Worm (Caenorhabditis elegans) whole organism, young adult: Measurements from ENCODE around the gene B0212.3.

Source experiments
- F57A8.1 ChIP-seq: fragments of 200-800 bp; sonication (Bioruptor generic); optimal IDR thresholded peaks from 2 replicates; lab custom pipeline; 2018; ENCODE audit warnings: mild to moderate bottlenecking, missing genetic modification characterization, moderate library complexity, missing compliant biosample characterization
- ama-1 ChIP-seq, 3 experiments: fragments of 150-350 bp in 1 of 3; sonication (generic microtip) in 2 of 3; optimal IDR thresholded peaks; 2 replicates each; lab custom pipeline; 2014 to 2018; ENCODE audit warnings: missing biosample characterization in 2 of 3, missing genetic modification characterization in 2 of 3, missing genetic modification reagents in 2 of 3
- cebp-1 ChIP-seq, 2 experiments: fragments of 200-800 bp in 1 of 2; sonication (Bioruptor generic) in 1 of 2; sonication (generic microtip) in 1 of 2; IDR thresholded peaks in 1 of 2; optimal IDR thresholded peaks in 1 of 2; 2 replicates each; pipeline versions ENCODE4 v1.3.6 to Lab custom; 2017 to 2022; ENCODE audit warnings: missing compliant biosample characterization in 2 of 2, missing genetic modification characterization in 2 of 2, mild to moderate bottlenecking in 1 of 2, missing genetic modification reagents in 1 of 2, moderate library complexity in 1 of 2
- ceh-91 ChIP-seq: fragments of 200-800 bp; sonication (Bioruptor generic); IDR thresholded peaks from 2 replicates; pipeline ENCODE4 v1.3.6; 2022; ENCODE audit warnings: missing genetic modification reagents, missing genetic modification characterization, missing compliant biosample characterization
- egl-44 ChIP-seq: fragments of 200-800 bp; sonication (Bioruptor generic); IDR thresholded peaks from 2 replicates; pipeline ENCODE4 v1.3.6; 2022; ENCODE audit warnings: missing genetic modification reagents, missing genetic modification characterization, missing compliant biosample characterization
- hlh-12 ChIP-seq: sonication (generic microtip); optimal IDR thresholded peaks from 2 replicates; lab custom pipeline; 2016; ENCODE audit warnings: missing genetic modification characterization, missing compliant biosample characterization
- lin-35 ChIP-seq, 3 experiments: fragments of 150-350 bp in 2 of 3; sonication (generic microtip) in 1 of 3; optimal IDR thresholded peaks; 2 replicates each; lab custom pipeline; 2014 to 2018; ENCODE audit warnings: missing biosample characterization in 3 of 3, missing genetic modification characterization in 3 of 3, missing genetic modification reagents in 3 of 3
- lir-1 ChIP-seq: fragments of 200-800 bp; sonication (Bioruptor generic); conservative IDR thresholded peaks from 2 replicates; pipeline ENCODE4 v1.3.6; 2022; ENCODE audit warnings: missing genetic modification reagents, missing genetic modification characterization, missing compliant biosample characterization
- mel-28 ChIP-seq: sonication (generic microtip); optimal IDR thresholded peaks from 2 replicates; lab custom pipeline; 2016; ENCODE audit warnings: borderline replicate concordance, mild to moderate bottlenecking, missing genetic modification characterization, missing compliant biosample characterization
- mes-4 ChIP-seq: sonication (generic microtip); optimal IDR thresholded peaks from 2 replicates; lab custom pipeline; 2016; ENCODE audit warnings: missing genotype, missing genetic modification characterization, missing compliant biosample characterization
- pha-4 ChIP-seq: fragments of 150-350 bp; sonication (generic microtip); optimal IDR thresholded peaks from 2 replicates; lab custom pipeline; 2014; ENCODE audit warnings: missing biosample characterization, missing genetic modification reagents, missing genetic modification characterization
- snpc-4 ChIP-seq, 5 experiments: fragments of 150-350 bp in 1 of 5; sonication (generic microtip) in 4 of 5; optimal IDR thresholded peaks; 2 replicates each; lab custom pipeline; 2014 to 2018; ENCODE audit warnings: missing genetic modification characterization in 5 of 5, missing biosample characterization in 3 of 5, antibody characterized with exemption in 2 of 5, mild to moderate bottlenecking in 2 of 5, missing compliant biosample characterization in 2 of 5, missing genotype in 2 of 5, moderate library complexity in 2 of 5, missing genetic modification reagents in 1 of 5
- ztf-3 ChIP-seq: fragments of 200-800 bp; sonication (Bioruptor generic); optimal IDR thresholded peaks from 2 replicates; lab custom pipeline; 2018; ENCODE audit warnings: mild to moderate bottlenecking, missing genetic modification characterization, missing compliant biosample characterization

DNA sequence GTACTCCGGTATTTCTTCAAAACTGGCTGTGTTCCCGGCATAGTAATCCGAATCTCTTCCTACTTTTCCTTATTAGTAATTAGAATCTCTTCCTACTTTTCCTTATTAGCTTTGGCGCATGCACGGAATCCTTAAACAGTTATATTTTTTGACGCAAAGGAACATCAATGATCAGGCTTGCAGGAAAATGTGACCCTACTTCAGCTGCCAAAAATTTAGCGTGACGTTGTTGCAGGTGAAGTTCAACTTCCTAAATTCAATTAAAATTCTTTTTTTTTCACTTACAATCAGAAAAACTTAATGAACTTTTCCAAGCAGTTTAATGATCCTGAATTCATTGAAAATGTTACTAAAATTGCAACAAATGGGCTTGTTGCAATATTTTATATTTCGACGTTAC, 46.7 kb upstream of the B0212.3 start, which contains the start of gene srz-79:
- no peak for TF ChIP-seq hlh-12 (tag; lab: Kevin White, UChicago)
- no peak for TF ChIP-seq ztf-3 (GFP tag; lab: Kevin White, UChicago)
- no peak for TF ChIP-seq egl-44 (GFP tag; lab: Robert Waterston, UW)
- no peak for TF ChIP-seq mes-4 (tag; lab: Kevin White, UChicago)
- no peak for TF ChIP-seq pha-4 (tag; lab: Kevin White, UChicago)
- TF ChIP-seq F57A8.1 (GFP tag; lab: Kevin White, UChicago) = no peak
- no peak for TF ChIP-seq lir-1 (GFP tag; lab: Robert Waterston, UW)
- no peak for TF ChIP-seq ceh-91
- no peak for TF ChIP-seq snpc-4 (GFP tag; optimal IDR thresholded peaks at IDR 0.05; lab: Kevin White, UChicago)
- no peak for TF ChIP-seq snpc-4 (tag; optimal IDR thresholded peaks at IDR 0.05; lab: Kevin White, UChicago)
- no peak for TF ChIP-seq mel-28 (tag; lab: Kevin White, UChicago)
- TF ChIP-seq cebp-1 (GFP tag; IDR thresholded peaks at IDR 0.05; lab: Robert Waterston, UW) = no peak
- TF ChIP-seq cebp-1 (tag; optimal IDR thresholded peaks at IDR 0.05; lab: Kevin White, UChicago) = no peak
- no peak for TF ChIP-seq lin-35 (GFP tag; optimal IDR thresholded peaks at IDR 0.05; lab: Kevin White, UChicago)
- no peak for TF ChIP-seq ama-1 (optimal IDR thresholded peaks at IDR 0.05; lab: Kevin White, UChicago)
- TF ChIP-seq ama-1 (GFP tag; optimal IDR thresholded peaks at IDR 0.05; lab: Kevin White, UChicago) = no peak
